Worm (Caenorhabditis elegans) whole organism, mixed stage, embryonic: ENCODE measurements around the gene F11A5.16.

Experiments
- elt-1 ChIP-seq: sonication (generic microtip); optimal IDR thresholded peaks from 2 replicates; lab custom pipeline; 2017; ENCODE audit warnings: missing genetic modification characterization, mild to moderate bottlenecking, missing compliant biosample characterization, antibody characterized with exemption, moderate library complexity, borderline replicate concordance; ENCODE audit not compliant: insufficient read depth
- elt-3 ChIP-seq: fragments of 150-350 bp; optimal IDR thresholded peaks from 2 replicates; lab custom pipeline; 2014; ENCODE audit warnings: missing biosample characterization, missing genetic modification characterization
- ham-2 ChIP-seq: fragments of 200-800 bp; sonication (Bioruptor generic); optimal IDR thresholded peaks from 2 replicates; lab custom pipeline; 2018; ENCODE audit warnings: mild to moderate bottlenecking, missing genetic modification characterization, missing compliant biosample characterization
- hlh-1 ChIP-seq: fragments of 150-350 bp; optimal IDR thresholded peaks from 2 replicates; lab custom pipeline; 2014; ENCODE audit warnings: missing biosample characterization, missing genetic modification reagents, missing genetic modification characterization
- nhr-12 ChIP-seq: fragments of 150-350 bp; optimal IDR thresholded peaks from 2 replicates; lab custom pipeline; 2014; ENCODE audit warnings: missing biosample characterization, missing genetic modification characterization
- nhr-28 ChIP-seq: fragments of 150-350 bp; optimal IDR thresholded peaks from 2 replicates; lab custom pipeline; 2014; ENCODE audit warnings: missing biosample characterization, missing genetic modification characterization
- pha-4 ChIP-seq: fragments of 150-350 bp; optimal IDR thresholded peaks from 2 replicates; lab custom pipeline; 2018; ENCODE audit warnings: missing biosample characterization, missing genetic modification reagents, missing genetic modification characterization
- snpc-4 ChIP-seq: fragments of 150-350 bp; optimal IDR thresholded peaks from 2 replicates; lab custom pipeline; 2014; ENCODE audit warnings: missing biosample characterization, missing genetic modification characterization
- sptf-1 ChIP-seq: sonication (generic microtip); optimal IDR thresholded peaks from 2 replicates; lab custom pipeline; 2017; ENCODE audit warnings: mild to moderate bottlenecking, missing genetic modification characterization, moderate library complexity, missing compliant biosample characterization
- unc-39 ChIP-seq: fragments of 150-350 bp; optimal IDR thresholded peaks from 2 replicates; lab custom pipeline; 2014; ENCODE audit warnings: missing biosample characterization, missing genetic modification characterization
- ztf-11 ChIP-seq: fragments of 150-350 bp; optimal IDR thresholded peaks from 2 replicates; lab custom pipeline; 2014; ENCODE audit warnings: missing biosample characterization, missing genetic modification characterization

ce11 chrV:16204888-16205287 is 5.9 kb upstream of the F11A5.16 start, which contains the start of gene irld-26:
- TF ChIP-seq ztf-11 (tag; lab: Kevin White, UChicago) (no peak), ham-2 (GFP tag; lab: Kevin White, UChicago) (no peak), pha-4 (tag; lab: Kevin White, UChicago) (no peak), nhr-12 (no peak), sptf-1 (tag; lab: Kevin White, UChicago) (no peak), nhr-28 (no peak), elt-1 (no peak), elt-3 (tag; lab: Kevin White, UChicago) (no peak), hlh-1 (tag; lab: Kevin White, UChicago) (no peak), snpc-4 (tag; lab: Kevin White, UChicago) (no peak), unc-39 (tag; lab: Kevin White, UChicago) (no peak)
